Worm (Caenorhabditis elegans): Measurements from ENCODE around the gene pde-12.

pde-12 gene

DNA sequence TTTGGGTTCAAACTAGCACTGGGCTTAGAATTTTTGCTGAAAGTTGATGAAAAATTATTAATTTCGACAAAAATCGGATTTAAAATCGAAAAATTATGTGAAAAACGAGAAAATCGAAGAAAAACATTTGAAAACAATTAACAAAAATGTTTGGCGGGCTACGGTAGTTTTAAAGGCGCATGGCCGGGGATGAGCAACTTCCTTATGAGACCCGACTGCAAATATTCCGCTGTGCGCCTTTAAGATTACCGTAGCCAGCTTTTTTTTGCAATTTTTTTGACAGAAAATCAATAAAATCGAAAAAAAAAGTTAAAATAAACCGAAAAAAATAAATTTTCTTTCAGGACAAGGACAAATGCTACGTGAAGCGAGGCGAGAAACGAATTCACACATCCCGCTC lies 32.7 kb upstream of the pde-12 start (continued):
- TF ChIP-seq nfya-2 (GFP tag; IDR thresholded peaks at IDR 0.05) (no peak), xnd-1 (tag; optimal IDR thresholded peaks at IDR 0.05) (peak; percentile 99), attf-5 (GFP tag; optimal IDR thresholded peaks at IDR 0.05) (no peak), K12H6.12 (tag; optimal IDR thresholded peaks at IDR 0.05) (no peak), nhr-27 (tag; optimal IDR thresholded peaks at IDR 0.05) (no peak), F39B2.1 (GFP tag; IDR thresholded peaks at IDR 0.05) (no peak)

DNA sequence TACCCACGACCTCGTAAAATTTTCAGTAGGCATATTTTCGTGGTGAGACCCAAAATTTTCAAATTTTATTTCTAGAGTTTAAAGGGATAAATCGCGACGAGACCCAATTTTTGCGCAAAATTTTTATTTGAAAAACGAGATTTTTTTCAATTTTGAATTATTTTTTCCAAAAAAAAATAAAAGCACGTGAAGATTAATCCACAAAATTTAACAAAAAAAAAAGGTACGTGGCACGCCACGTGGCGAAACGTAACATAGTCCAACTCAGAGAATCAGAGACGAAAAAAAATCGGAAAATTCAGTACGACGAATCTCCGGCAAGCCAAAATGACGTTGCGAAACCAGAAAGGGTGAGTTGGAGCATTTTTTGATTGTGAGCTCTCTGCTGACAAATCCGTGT lies 30.3 kb upstream of the pde-12 start, which contains the start of gene C44B9.2:
Gene C44B9.2, plus strand, starts transcription at position 301 of the 400 bp plus-strand sequence.
- TF ChIP-seq ekl-4 (GFP tag; IDR thresholded peaks at IDR 0.05) = no peak
- no peak for TF ChIP-seq ccch-3 (GFP tag; optimal IDR thresholded peaks at IDR 0.05)
- no peak for TF ChIP-seq cebp-2 (GFP tag; IDR thresholded peaks at IDR 0.05)
- no peak for TF ChIP-seq nfya-2 (GFP tag; IDR thresholded peaks at IDR 0.05)
- TF ChIP-seq dpff-1 (tag; optimal IDR thresholded peaks at IDR 0.05) = no peak
- TF ChIP-seq lir-1 (GFP tag; conservative IDR thresholded peaks at IDR 0.05) = no peak
- no peak for TF ChIP-seq F57A8.1 (GFP tag; optimal IDR thresholded peaks at IDR 0.05)
- TF ChIP-seq madf-10 (tag; optimal IDR thresholded peaks at IDR 0.05) = no peak
- no peak for TF ChIP-seq ceh-58 (GFP tag; IDR thresholded peaks at IDR 0.05)
- TF ChIP-seq K11D2.4 (GFP tag; IDR thresholded peaks at IDR 0.05) = no peak
- no peak for TF ChIP-seq efl-1 (GFP tag; optimal IDR thresholded peaks at IDR 0.05)
- TF ChIP-seq ztf-6 (GFP tag; IDR thresholded peaks at IDR 0.05) = no peak
- TF ChIP-seq snpc-4 (GFP tag; optimal IDR thresholded peaks at IDR 0.05) = no peak
- TF ChIP-seq snpc-4 (tag; optimal IDR thresholded peaks at IDR 0.05) = no peak
- TF ChIP-seq ztf-22 (GFP tag; optimal IDR thresholded peaks at IDR 0.05) = no peak
- no peak for TF ChIP-seq Y53G8AR.9 (GFP tag; conservative IDR thresholded peaks at IDR 0.05)
- TF ChIP-seq pha-4 (tag; optimal IDR thresholded peaks at IDR 0.05) = no peak
- TF ChIP-seq snpc-1.3 (tag; optimal IDR thresholded peaks at IDR 0.05; ENCODE audit: insufficient read depth) = no peak

ce11 chrIII:10870814-10871213 lies 26.0 kb upstream of the pde-12 start:
- peak; percentile 52 for TF ChIP-seq zfh-2 (GFP tag; conservative IDR thresholded peaks at IDR 0.05)
- TF ChIP-seq let-607 (tag; optimal IDR thresholded peaks at IDR 0.05) = no peak
- no peak for TF ChIP-seq lin-26 (GFP tag; IDR thresholded peaks at IDR 0.05)

ce11 chrIII:10870161-10870560 lies 25.3 kb upstream of the pde-12 start:
- peak; percentile 47 for TF ChIP-seq xnd-1 (tag; optimal IDR thresholded peaks at IDR 0.05)
- no peak for TF ChIP-seq dpff-1 (tag; optimal IDR thresholded peaks at IDR 0.05)
- peak; percentile 76 for TF ChIP-seq lsl-1 (GFP tag; optimal IDR thresholded peaks at IDR 0.05)
- TF ChIP-seq hlh-26 (GFP tag; conservative IDR thresholded peaks at IDR 0.05) = no peak
- TF ChIP-seq Y56A3A.18 (GFP tag; IDR thresholded peaks at IDR 0.05) = no peak
- peak; percentile 8 for TF ChIP-seq lin-54 (GFP tag; optimal IDR thresholded peaks at IDR 0.05)
- TF ChIP-seq F33H1.4 (GFP tag; IDR thresholded peaks at IDR 0.05) = peak; percentile 81
- TF ChIP-seq snpc-4 (GFP tag; optimal IDR thresholded peaks at IDR 0.05) = no peak
- TF ChIP-seq snpc-4 (tag; optimal IDR thresholded peaks at IDR 0.05) = no peak
- TF ChIP-seq hsf-1 (GFP tag; IDR thresholded peaks at IDR 0.05) = no peak
- peak; percentile 60; the same call in 1 of the 2 replicates for TF ChIP-seq madf-6 (GFP tag; IDR thresholded peaks at IDR 0.05)

- TF ChIP-seq dox-1 (GFP tag; IDR thresholded peaks at IDR 0.05) (no peak), lag-1 (GFP tag; IDR thresholded peaks at IDR 0.05) (no peak), ccch-3 (GFP tag; optimal IDR thresholded peaks at IDR 0.05) (no peak), egrh-3 (GFP tag; IDR thresholded peaks at IDR 0.05) (no peak), Y56A3A.18 (GFP tag; IDR thresholded peaks at IDR 0.05) (no peak), tlf-1 (GFP tag; optimal IDR thresholded peaks at IDR 0.05) (no peak), zfh-2 (GFP tag; conservative IDR thresholded peaks at IDR 0.05) (no peak), ama-1 (optimal IDR thresholded peaks at IDR 0.05) (no peak), ama-1 (GFP tag; optimal IDR thresholded peaks at IDR 0.05) (no peak), egl-18 (GFP tag; IDR thresholded peaks at IDR 0.05) (no peak), F33H1.4 (GFP tag; IDR thresholded peaks at IDR 0.05) (no peak), lir-1 (GFP tag; conservative IDR thresholded peaks at IDR 0.05) (no peak), him-1 (tag; optimal IDR thresholded peaks at IDR 0.05) (no peak), lsl-1 (GFP tag; optimal IDR thresholded peaks at IDR 0.05) (no peak), nhr-90 (tag; optimal IDR thresholded peaks at IDR 0.05) (no peak), B0019.2 (GFP tag; conservative IDR thresholded peaks at IDR 0.05) (no peak)
Observed at ce11 chrIII:10869595-10869994, 24.8 kb upstream of the pde-12 start.

Data from whole organism, young adult.